Fruit fly (Drosophila melanogaster): Measurements from ENCODE around the gene Boh1.

Boh1 gene

DNA sequence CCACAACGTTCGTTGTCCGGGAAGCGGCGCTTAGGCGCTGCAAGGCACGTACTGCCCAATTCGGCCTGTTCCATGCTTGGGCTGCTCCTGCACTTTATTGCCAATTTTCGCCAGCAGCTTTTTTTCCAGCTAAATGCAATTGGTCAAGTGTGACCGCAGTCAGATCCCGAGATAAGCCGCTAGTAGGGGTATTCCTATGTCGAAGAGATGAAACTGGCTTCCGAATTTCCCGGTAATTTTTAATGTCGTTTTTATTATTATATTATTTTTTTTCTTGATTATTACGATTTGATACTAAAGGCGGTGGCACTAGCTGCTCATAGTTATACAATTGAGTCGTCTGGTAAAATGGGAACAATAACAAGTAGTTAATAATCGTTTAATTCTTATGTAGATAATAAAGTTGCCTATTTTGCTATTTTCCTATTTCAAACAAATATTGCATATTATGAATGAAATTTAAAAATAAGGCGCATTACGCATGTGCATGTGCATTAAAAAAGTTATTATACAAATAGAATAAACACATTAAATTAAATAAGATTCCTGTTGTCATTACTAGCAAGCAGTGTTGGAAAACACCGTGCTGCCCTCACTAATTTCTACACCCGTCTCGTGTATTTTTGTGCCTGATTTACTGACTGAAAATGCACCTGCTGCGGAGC, 2.8 kb downstream of the Boh1 start, which contains the start of the genes CG5003 and mRpS22 (continued):
- TF ChIP-seq topi (GFP tag; optimal IDR thresholded peaks at IDR 0.05): peak; percentile 59
- peak; percentile 54 for TF ChIP-seq Hr39 (GFP tag; optimal IDR thresholded peaks at IDR 0.05)
- peak; percentile 56 for TF ChIP-seq pdm3 (GFP tag; optimal IDR thresholded peaks at IDR 0.05)
- no peak for TF ChIP-seq CG6854 (GFP tag; optimal IDR thresholded peaks at IDR 0.05)
- TF ChIP-seq CG16779 (tag; optimal IDR thresholded peaks at IDR 0.05): no peak
- peak; percentile 45 for TF ChIP-seq Sox15 (GFP tag; optimal IDR thresholded peaks at IDR 0.05)
- TF ChIP-seq svp (GFP tag): peak; percentile 64
- no peak for TF ChIP-seq vri (GFP tag; optimal IDR thresholded peaks at IDR 0.05)
- TF ChIP-seq eg (GFP tag; IDR thresholded peaks at IDR 0.05): 0 out of 3 replicates have a peak, but pooled peaks have one; percentile 50
- TF ChIP-seq CG8632 (GFP tag; optimal IDR thresholded peaks at IDR 0.05): no peak
- TF ChIP-seq ss (GFP tag; optimal IDR thresholded peaks at IDR 0.05): peak in 1 of 2 experiments; percentile 52
- peak; percentile 32 for TF ChIP-seq CG10669 (GFP tag; optimal IDR thresholded peaks at IDR 0.05)
- TF ChIP-seq dsx (GFP tag; optimal IDR thresholded peaks at IDR 0.05; ENCODE audit: poor library complexity, severe bottlenecking): no peak
- peak; percentile 58 for TF ChIP-seq acj6 (GFP tag; optimal IDR thresholded peaks at IDR 0.05)
- no peak for TF ChIP-seq Hr38 (GFP tag; optimal IDR thresholded peaks at IDR 0.05)
- TF ChIP-seq Eip75B (GFP tag; optimal IDR thresholded peaks at IDR 0.05): peak; percentile 48
- peak; percentile 65 for TF ChIP-seq CG31627 (GFP tag; optimal IDR thresholded peaks at IDR 0.05)
- no peak; the same call in 1 of the 2 replicates for TF ChIP-seq CG11294 (GFP tag; IDR thresholded peaks at IDR 0.05)
- TF ChIP-seq fkh (GFP tag; optimal IDR thresholded peaks at IDR 0.05): peak; percentile 51
- peak; percentile 56 for TF ChIP-seq Smox (GFP tag; optimal IDR thresholded peaks at IDR 0.05)
- TF ChIP-seq Lpt (GFP tag; optimal IDR thresholded peaks at IDR 0.05): peak; percentile 11
- peak; percentile 44 for TF ChIP-seq CG6808 (GFP tag; optimal IDR thresholded peaks at IDR 0.05)
- peak; percentile 57 for TF ChIP-seq achi (GFP tag; optimal IDR thresholded peaks at IDR 0.05)
- TF ChIP-seq CG6276 (GFP tag; optimal IDR thresholded peaks at IDR 0.05): no peak
- peak; percentile 74 for TF ChIP-seq esn (GFP tag; optimal IDR thresholded peaks at IDR 0.05)
- no peak for TF ChIP-seq CG9139 (GFP tag; optimal IDR thresholded peaks at IDR 0.05)
- TF ChIP-seq Hr4 (GFP tag; optimal IDR thresholded peaks at IDR 0.05): peak; percentile 67
- TF ChIP-seq OdsH (GFP tag; optimal IDR thresholded peaks at IDR 0.05): peak; percentile 68
- TF ChIP-seq CG3919 (GFP tag; optimal IDR thresholded peaks at IDR 0.05): peak; percentile 66
- peak; percentile 33 for TF ChIP-seq CG7368 (GFP tag; optimal IDR thresholded peaks at IDR 0.05)
- TF ChIP-seq Eip78C (GFP tag): peak; percentile 81
- no peak for TF ChIP-seq CG4318 (GFP tag; optimal IDR thresholded peaks at IDR 0.05)
- peak; percentile 29 for TF ChIP-seq CG6792 (GFP tag; optimal IDR thresholded peaks at IDR 0.05)
- TF ChIP-seq CG10631 (GFP tag; optimal IDR thresholded peaks at IDR 0.05): peak; percentile 79
- peak; percentile 39 for TF ChIP-seq net (GFP tag; optimal IDR thresholded peaks at IDR 0.05)
- TF ChIP-seq CG1621 (tag; optimal IDR thresholded peaks at IDR 0.05): no peak
- no peak for TF ChIP-seq spab (GFP tag; optimal IDR thresholded peaks at IDR 0.05)
- TF ChIP-seq CG15336 (GFP tag; IDR thresholded peaks at IDR 0.05): no peak
- TF ChIP-seq CG32006 (GFP tag; optimal IDR thresholded peaks at IDR 0.05): peak; percentile 66

DNA sequence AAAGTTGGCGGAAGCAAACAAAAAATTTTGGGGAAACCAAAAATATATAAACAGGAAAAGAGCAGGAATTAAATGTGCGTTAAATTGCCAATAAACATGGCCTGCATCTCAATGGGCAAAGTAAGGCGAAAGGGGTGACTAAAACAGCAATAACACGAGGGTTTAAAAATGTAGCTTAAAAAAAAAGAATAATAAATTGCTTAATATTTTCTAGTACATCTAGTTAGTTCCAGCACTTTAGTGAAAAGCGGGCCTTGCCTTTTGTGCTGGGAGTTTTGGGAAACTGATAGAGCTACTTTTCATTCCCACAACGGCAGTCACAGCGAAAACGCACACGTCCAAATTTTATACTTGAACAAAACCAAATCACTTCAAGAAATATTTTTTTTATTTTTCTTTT, 7.1 kb downstream of the Boh1 start, which contains the start of gene mil:
Gene mil (plus strand): TSS at position 301 of the 400 bp plus-strand sequence.
- no peak for TF ChIP-seq Hr38 (GFP tag; optimal IDR thresholded peaks at IDR 0.05)

DNA sequence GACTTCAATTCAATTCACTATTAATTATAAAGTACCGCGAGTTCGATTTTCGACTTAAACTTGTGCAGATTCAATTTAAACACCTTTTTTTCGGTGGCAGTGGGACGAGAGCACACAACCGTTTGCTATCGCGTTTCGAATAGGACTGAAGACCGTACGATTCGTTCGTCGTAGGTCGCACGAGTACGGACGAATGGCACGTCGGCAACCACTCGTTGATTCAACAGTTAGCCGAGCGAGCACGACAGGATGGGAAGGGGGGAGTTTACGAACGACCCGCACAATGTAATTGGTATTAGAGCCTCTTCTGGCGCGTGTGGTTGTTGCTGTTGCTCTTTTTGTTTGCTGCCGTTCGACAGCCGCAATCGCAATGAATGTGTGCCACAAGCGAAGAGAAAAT, 13.6 kb downstream of the Boh1 start, which contains the start of gene CG34353:
Gene CG34353 (minus strand): TSS at position 149 of the 400 bp plus-strand sequence.
- TF ChIP-seq Eip75B (GFP tag; optimal IDR thresholded peaks at IDR 0.05): peak; percentile 26
- TF ChIP-seq Lpt (GFP tag; optimal IDR thresholded peaks at IDR 0.05): no peak
- no peak for TF ChIP-seq Ets96B (tag; optimal IDR thresholded peaks at IDR 0.05)
- TF ChIP-seq dac (GFP tag; optimal IDR thresholded peaks at IDR 0.05): no peak
- no peak for TF ChIP-seq eg (GFP tag; IDR thresholded peaks at IDR 0.05)
- no peak for TF ChIP-seq CG31627 (GFP tag; optimal IDR thresholded peaks at IDR 0.05)
- peak; percentile 38 for TF ChIP-seq Eip78C (GFP tag)
- no peak for TF ChIP-seq CG11762 (GFP tag; optimal IDR thresholded peaks at IDR 0.05; ENCODE audit: insufficient read depth)
- no peak for TF ChIP-seq CG6163 (GFP tag; IDR thresholded peaks at IDR 0.05)
- no peak for TF ChIP-seq Sox102F (GFP tag; optimal IDR thresholded peaks at IDR 0.05)
- TF ChIP-seq CG4318 (GFP tag; optimal IDR thresholded peaks at IDR 0.05): no peak
- no peak for TF ChIP-seq Hr4 (GFP tag; optimal IDR thresholded peaks at IDR 0.05)
- TF ChIP-seq CG32006 (GFP tag; optimal IDR thresholded peaks at IDR 0.05): no peak
- TF ChIP-seq CG6808 (GFP tag; optimal IDR thresholded peaks at IDR 0.05): no peak
- TF ChIP-seq CG7368 (GFP tag; optimal IDR thresholded peaks at IDR 0.05): no peak
- TF ChIP-seq dsx (GFP tag; optimal IDR thresholded peaks at IDR 0.05; ENCODE audit: poor library complexity, severe bottlenecking): peak; percentile 87
- TF ChIP-seq Smox (GFP tag; optimal IDR thresholded peaks at IDR 0.05): no peak
- TF ChIP-seq fd85E (GFP tag; optimal IDR thresholded peaks at IDR 0.05): no peak
- TF ChIP-seq CG1621 (tag; optimal IDR thresholded peaks at IDR 0.05): peak; percentile 24
- TF ChIP-seq fkh (GFP tag; optimal IDR thresholded peaks at IDR 0.05): no peak
- no peak for TF ChIP-seq pdm3 (GFP tag; optimal IDR thresholded peaks at IDR 0.05)
